Fruit fly (Drosophila melanogaster) whole organism, prepupa: ENCODE data around the gene CG17026.

Experiments
- CG10669 ChIP-seq: fragments of 200-800 bp; sonication (Bioruptor generic); optimal IDR thresholded peaks from 3 replicates; lab custom pipeline; 2018; ENCODE audit warnings: missing biosample characterization, mild to moderate bottlenecking, missing genetic modification characterization, moderate library complexity
- CG3032 ChIP-seq: fragments of 200-800 bp; optimal IDR thresholded peaks from 2 replicates; lab custom pipeline; 2019; ENCODE audit warnings: missing biosample characterization, mild to moderate bottlenecking, missing genetic modification characterization, moderate library complexity
- OdsH ChIP-seq: fragments of 200-800 bp; sonication (Bioruptor generic); optimal IDR thresholded peaks from 3 replicates; lab custom pipeline; 2016; ENCODE audit warnings: missing biosample characterization, missing genetic modification characterization
- Sox15 ChIP-seq: fragments of 200-800 bp; sonication (Bioruptor generic); optimal IDR thresholded peaks from 3 replicates; lab custom pipeline; 2016; ENCODE audit warnings: missing biosample characterization, missing genetic modification characterization
- spab ChIP-seq: fragments of 200-800 bp; sonication (Bioruptor generic); optimal IDR thresholded peaks from 2 replicates; lab custom pipeline; 2017; ENCODE audit warnings: missing biosample characterization, mild to moderate bottlenecking, missing genetic modification characterization, missing genetic modification reagents
- vri ChIP-seq: fragments of 200-800 bp; sonication (Bioruptor generic); optimal IDR thresholded peaks from 3 replicates; lab custom pipeline; 2016; ENCODE audit warnings: missing biosample characterization, mild to moderate bottlenecking, missing genetic modification characterization

DNA sequence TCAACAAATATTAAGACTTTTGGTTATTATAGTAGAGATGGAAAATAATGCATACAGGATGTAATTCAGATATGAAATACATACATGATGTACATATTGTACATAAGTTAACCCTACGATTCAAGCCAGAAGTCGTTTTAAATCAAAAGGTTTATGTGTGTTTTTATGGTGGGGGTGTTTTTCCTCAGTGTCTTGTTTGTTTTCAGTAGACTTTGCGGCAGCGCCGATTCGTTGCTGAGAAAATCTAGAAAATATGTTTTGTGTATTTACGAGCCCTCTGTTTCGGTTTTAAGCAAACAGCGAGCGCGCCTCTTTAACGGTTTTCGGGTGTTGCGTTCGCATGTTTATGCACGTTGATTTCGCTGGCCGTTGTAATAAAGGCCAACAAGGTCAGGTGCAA, 21.3 kb upstream of the CG17026 start:
- TF ChIP-seq CG10669 (no peak), spab (GFP tag; lab: Kevin White, UChicago) (no peak), OdsH (GFP tag; lab: Kevin White, UChicago) (no peak), Sox15 (GFP tag; lab: Kevin White, UChicago) (no peak), CG3032 (tag; lab: Kevin White, UChicago) (no peak), vri (GFP tag; lab: Kevin White, UChicago) (no peak)
